Worm (Caenorhabditis elegans): ENCODE measurements around the gene lec-2.

DNA sequence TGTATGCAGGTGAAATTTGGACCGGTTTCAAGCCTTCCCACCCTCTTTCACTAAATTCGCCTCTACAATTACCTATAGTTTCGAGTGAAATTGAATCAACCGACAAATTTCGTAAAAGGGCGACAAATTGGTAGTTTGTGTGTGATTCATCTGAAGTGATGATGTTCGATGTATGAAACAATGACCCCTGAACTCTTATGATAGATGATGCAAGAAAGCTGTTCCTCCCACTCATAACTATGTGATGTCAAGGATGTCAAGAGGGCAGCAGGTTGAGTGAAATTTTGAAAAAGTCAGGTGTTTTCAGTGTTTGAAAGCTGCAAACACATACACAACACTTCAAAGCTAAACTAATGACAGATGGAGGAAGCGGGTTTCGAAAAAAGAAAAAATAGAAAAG is 3.5 kb downstream of the lec-2 start:
- TF ChIP-seq nhr-77 (tag; optimal IDR thresholded peaks at IDR 0.05) (no peak), aly-2 (tag; optimal IDR thresholded peaks at IDR 0.05) (no peak), snpc-4 (tag; optimal IDR thresholded peaks at IDR 0.05) (no peak), elt-1 (tag; optimal IDR thresholded peaks at IDR 0.05) (no peak)

Data from whole organism, L2 larva.